Worm (Caenorhabditis elegans) whole organism, L4 larva: ENCODE results near the gene C17H12.11.

ENCODE experiments used
- daf-8 ChIP-seq: fragments of 200-800 bp; sonication (Bioruptor generic); IDR thresholded peaks from 2 replicates; pipeline ENCODE4 v1.3.6; 2022; ENCODE audit warnings: missing genetic modification characterization, missing compliant biosample characterization
- lin-29 ChIP-seq: fragments of 200-800 bp; sonication (Bioruptor generic); IDR thresholded peaks from 2 replicates; pipeline ENCODE4 v1.3.6; 2022; ENCODE audit warnings: missing genetic modification reagents, missing genetic modification characterization, missing compliant biosample characterization

DNA sequence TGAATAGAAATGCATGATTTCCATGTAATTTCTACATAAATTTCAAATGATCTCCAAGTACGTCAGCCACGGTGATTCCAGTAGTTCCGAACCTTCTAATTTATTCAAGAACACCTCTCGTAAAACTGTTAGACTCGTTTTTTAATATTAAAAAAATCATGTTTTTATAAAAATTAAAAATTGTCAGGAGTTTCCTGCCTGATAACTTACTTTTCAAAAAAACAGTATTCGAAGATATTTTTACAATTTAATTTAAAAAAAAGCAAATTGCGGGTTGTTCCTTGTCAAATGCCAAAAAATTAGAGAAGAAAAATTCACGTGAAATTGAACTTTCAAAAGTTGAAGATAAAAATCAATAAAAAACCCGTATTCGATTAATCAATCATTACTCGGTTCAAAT is 6.7 kb upstream of the C17H12.11 start, which contains the start of the genes C17H12.3 and C17H12.12:
- TF ChIP-seq daf-8 (GFP tag; lab: Robert Waterston, UW) (no peak), lin-29 (GFP tag; lab: Robert Waterston, UW) (no peak)
